Fruit fly (Drosophila melanogaster) whole organism, prepupa: ENCODE results near the gene CG10038.

Experiments
- Blimp-1 ChIP-seq: fragments of 200-800 bp; sonication (Bioruptor generic); optimal IDR thresholded peaks from 3 replicates; lab custom pipeline; 2017; ENCODE audit warnings: missing biosample characterization, missing genetic modification characterization, mild to moderate bottlenecking, moderate library complexity, missing genetic modification reagents
- CG10631 ChIP-seq: fragments of 200-800 bp; sonication (Bioruptor generic); optimal IDR thresholded peaks from 2 replicates; lab custom pipeline; 2016; ENCODE audit warnings: missing biosample characterization, missing genetic modification characterization
- CG10669 ChIP-seq: fragments of 200-800 bp; sonication (Bioruptor generic); optimal IDR thresholded peaks from 3 replicates; lab custom pipeline; 2018; ENCODE audit warnings: missing biosample characterization, mild to moderate bottlenecking, missing genetic modification characterization, moderate library complexity
- CG11294 ChIP-seq: fragments of 200-800 bp; sonication (Bioruptor generic); IDR thresholded peaks from 2 replicates; pipeline ENCODE4 v1.3.6; 2022; ENCODE audit warnings: missing biosample characterization, missing genetic modification characterization
- CG1621 ChIP-seq: fragments of 200-800 bp; sonication (Bioruptor generic); optimal IDR thresholded peaks from 3 replicates; lab custom pipeline; 2018; ENCODE audit warnings: missing biosample characterization, mild to moderate bottlenecking, missing genetic modification characterization
- CG34406 ChIP-seq: fragments of 200-800 bp; sonication (Bioruptor generic); optimal IDR thresholded peaks from 3 replicates; lab custom pipeline; 2016; ENCODE audit warnings: missing biosample characterization, missing genetic modification characterization
- CG3919 ChIP-seq: fragments of 200-800 bp; sonication (Bioruptor generic); optimal IDR thresholded peaks from 3 replicates; lab custom pipeline; 2016; ENCODE audit warnings: missing biosample characterization, missing genetic modification characterization
- CG7368 ChIP-seq: fragments of 200-800 bp; sonication (Bioruptor generic); optimal IDR thresholded peaks from 3 replicates; lab custom pipeline; 2016; ENCODE audit warnings: missing biosample characterization, missing genetic modification characterization
- CG8319 ChIP-seq: fragments of 200-800 bp; sonication (Bioruptor generic); optimal IDR thresholded peaks from 3 replicates; lab custom pipeline; 2016; ENCODE audit warnings: missing biosample characterization, missing genetic modification characterization
- Eip75B ChIP-seq: fragments of 200-800 bp; sonication (Bioruptor generic); optimal IDR thresholded peaks from 3 replicates; lab custom pipeline; 2016; ENCODE audit warnings: missing biosample characterization, missing genetic modification characterization
- Hr39 ChIP-seq: fragments of 200-800 bp; sonication (Bioruptor generic); optimal IDR thresholded peaks from 2 replicates; lab custom pipeline; 2016; ENCODE audit warnings: missing biosample characterization, missing genetic modification characterization
- Hr4 ChIP-seq: fragments of 200-800 bp; sonication (Bioruptor generic); optimal IDR thresholded peaks from 3 replicates; lab custom pipeline; 2016; ENCODE audit warnings: missing biosample characterization, missing genetic modification characterization
- OdsH ChIP-seq: fragments of 200-800 bp; sonication (Bioruptor generic); optimal IDR thresholded peaks from 3 replicates; lab custom pipeline; 2016; ENCODE audit warnings: missing biosample characterization, missing genetic modification characterization
- Smox ChIP-seq: fragments of 200-800 bp; sonication (Bioruptor generic); optimal IDR thresholded peaks from 3 replicates; lab custom pipeline; 2016; ENCODE audit warnings: missing biosample characterization, missing genetic modification characterization
- Sox102F ChIP-seq: fragments of 200-800 bp; sonication (Bioruptor generic); optimal IDR thresholded peaks from 2 replicates; lab custom pipeline; 2016; ENCODE audit warnings: missing biosample characterization, mild to moderate bottlenecking, missing genetic modification characterization
- Sox15 ChIP-seq: fragments of 200-800 bp; sonication (Bioruptor generic); optimal IDR thresholded peaks from 3 replicates; lab custom pipeline; 2016; ENCODE audit warnings: missing biosample characterization, missing genetic modification characterization
- achi ChIP-seq: fragments of 200-800 bp; sonication (Bioruptor generic); optimal IDR thresholded peaks from 3 replicates; lab custom pipeline; 2016; ENCODE audit warnings: missing biosample characterization, missing genetic modification characterization
- eg ChIP-seq: fragments of 200-800 bp; sonication (Bioruptor generic); IDR thresholded peaks from 3 replicates; pipeline ENCODE4 v1.3.6; 2022; ENCODE audit warnings: missing biosample characterization, missing genetic modification characterization
- esn ChIP-seq: fragments of 200-800 bp; sonication (Bioruptor generic); optimal IDR thresholded peaks from 2 replicates; lab custom pipeline; 2016; ENCODE audit warnings: missing biosample characterization, mild to moderate bottlenecking, missing genetic modification characterization, moderate library complexity
- fd59A ChIP-seq: fragments of 200-800 bp; sonication (Bioruptor generic); optimal IDR thresholded peaks from 2 replicates; lab custom pipeline; 2017; ENCODE audit warnings: missing biosample characterization, mild to moderate bottlenecking, missing genetic modification characterization, missing genetic modification reagents
- net ChIP-seq: fragments of 200-800 bp; sonication (Bioruptor generic); optimal IDR thresholded peaks from 3 replicates; lab custom pipeline; 2016; ENCODE audit warnings: missing biosample characterization, missing genetic modification characterization
- salr ChIP-seq, 2 experiments: fragments of 200-800 bp; sonication (Bioruptor generic); optimal IDR thresholded peaks; 3 replicates each; lab custom pipeline; 2016 to 2018; ENCODE audit warnings: missing biosample characterization in 2 of 2, missing genetic modification characterization in 2 of 2, mild to moderate bottlenecking in 1 of 2
- spab ChIP-seq: fragments of 200-800 bp; sonication (Bioruptor generic); optimal IDR thresholded peaks from 2 replicates; lab custom pipeline; 2017; ENCODE audit warnings: missing biosample characterization, mild to moderate bottlenecking, missing genetic modification characterization, missing genetic modification reagents
- ss ChIP-seq, 2 experiments: fragments of 200-800 bp; sonication (Bioruptor generic); optimal IDR thresholded peaks; 2 replicates in 1 of 2; 3 replicates in 1 of 2; lab custom pipeline; 2017 to 2018; ENCODE audit warnings: mild to moderate bottlenecking in 2 of 2, missing biosample characterization in 2 of 2, missing genetic modification characterization in 2 of 2, moderate library complexity in 1 of 2
- svp ChIP-seq: fragments of 200-800 bp; sonication (Bioruptor generic); peaks from one replicate; lab custom pipeline; 2016; ENCODE audit warnings: missing biosample characterization, missing genetic modification characterization
- topi ChIP-seq: fragments of 200-800 bp; sonication (Bioruptor generic); optimal IDR thresholded peaks from 3 replicates; lab custom pipeline; 2016; ENCODE audit warnings: missing biosample characterization, missing genetic modification characterization
- vri ChIP-seq: fragments of 200-800 bp; sonication (Bioruptor generic); optimal IDR thresholded peaks from 3 replicates; lab custom pipeline; 2016; ENCODE audit warnings: missing biosample characterization, mild to moderate bottlenecking, missing genetic modification characterization

CG10038 gene

DNA sequence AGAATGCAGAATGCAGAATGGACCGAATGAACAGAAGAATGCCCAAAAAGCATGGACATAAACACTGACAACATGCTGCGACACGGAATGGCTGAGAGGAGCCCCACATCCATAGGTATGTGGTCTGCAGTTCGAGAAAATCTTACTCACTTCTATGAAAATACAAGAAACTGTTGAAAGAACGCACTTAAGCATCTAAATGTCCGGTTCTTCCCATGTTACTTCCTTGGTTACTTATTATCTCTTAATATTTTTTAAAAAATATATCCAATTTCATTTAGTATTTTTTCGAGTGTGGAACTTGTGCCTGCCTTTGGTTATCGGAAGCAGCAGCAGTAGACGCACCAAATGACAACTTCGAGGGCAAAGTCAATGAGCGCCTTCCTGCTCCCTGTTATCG lies 36.2 kb downstream of the CG10038 start (continued):
- TF ChIP-seq Sox102F (GFP tag; lab: Kevin White, UChicago) (peak; percentile 81), salr (GFP tag; optimal IDR thresholded peaks at IDR 0.05; lab: Kevin White, UChicago) (peak; percentile 48 to 63), fd59A (GFP tag; lab: Kevin White, UChicago) (peak; percentile 57), CG7368 (GFP tag; lab: Kevin White, UChicago) (peak; percentile 8), topi (GFP tag; lab: Kevin White, UChicago) (peak; percentile 81), vri (peak; percentile 83), CG8319 (GFP tag; lab: Kevin White, UChicago) (peak; percentile 57), achi (GFP tag; lab: Kevin White, UChicago) (peak; percentile 79)

- TF ChIP-seq OdsH (GFP tag; lab: Kevin White, UChicago) = no peak
- no peak for TF ChIP-seq CG7368 (GFP tag; lab: Kevin White, UChicago)
- no peak for TF ChIP-seq CG11294 (GFP tag; lab: Robert Waterston, UW)
- no peak for TF ChIP-seq CG10631 (GFP tag; lab: Kevin White, UChicago)
- no peak for TF ChIP-seq Smox
- TF ChIP-seq CG8319 (GFP tag; lab: Kevin White, UChicago) = no peak
- no peak for TF ChIP-seq CG1621
- no peak for TF ChIP-seq Blimp-1 (GFP tag; lab: Kevin White, UChicago)
- TF ChIP-seq Eip75B (GFP tag; lab: Kevin White, UChicago) = no peak
- no peak for TF ChIP-seq eg (GFP tag; lab: Robert Waterston, UW)
- no peak for TF ChIP-seq net (GFP tag; lab: Kevin White, UChicago)
- no peak for TF ChIP-seq CG34406 (GFP tag; lab: Kevin White, UChicago)
- no peak for TF ChIP-seq CG10669 (GFP tag; lab: Kevin White, UChicago)
- no peak for TF ChIP-seq Hr39
- TF ChIP-seq Hr4 (GFP tag; lab: Kevin White, UChicago) = no peak
Measured at dm6 chr3R:12311053-12311452, 39.4 kb downstream of the CG10038 start, which contains the start of gene CG4066. Gene CG4066, plus strand, starts transcription at chr3R:12311353.

DNA sequence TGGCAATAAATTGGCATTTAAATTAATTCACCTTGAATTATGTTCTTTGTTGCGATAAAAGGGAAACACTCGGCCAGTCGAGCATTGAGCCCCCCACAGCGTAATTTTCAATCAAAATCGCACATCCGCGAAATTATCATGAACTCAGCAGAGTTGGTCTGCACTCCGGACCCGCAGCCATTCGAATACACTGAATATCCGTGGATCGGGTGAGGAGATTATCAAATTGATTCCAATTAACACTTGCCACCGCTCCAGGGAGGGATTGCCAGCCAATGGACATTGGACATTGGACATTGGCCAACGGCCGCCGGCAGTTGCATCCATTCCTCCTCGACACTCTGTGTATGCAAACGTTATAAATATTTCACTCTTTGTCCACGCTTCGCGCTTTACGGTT lies 42.9 kb downstream of the CG10038 start:
- TF ChIP-seq Sox15 (GFP tag; lab: Kevin White, UChicago) = no peak
- TF ChIP-seq svp (GFP tag; lab: Kevin White, UChicago) = peak; percentile 91
- no peak for TF ChIP-seq spab (GFP tag; lab: Kevin White, UChicago)

- TF ChIP-seq svp (GFP tag; lab: Kevin White, UChicago) (peak; percentile 76), ss (GFP tag; optimal IDR thresholded peaks at IDR 0.05; lab: Kevin White, UChicago) (no peak)
Measured at dm6 chr3R:12302915-12303314, 47.5 kb downstream of the CG10038 start.

DNA sequence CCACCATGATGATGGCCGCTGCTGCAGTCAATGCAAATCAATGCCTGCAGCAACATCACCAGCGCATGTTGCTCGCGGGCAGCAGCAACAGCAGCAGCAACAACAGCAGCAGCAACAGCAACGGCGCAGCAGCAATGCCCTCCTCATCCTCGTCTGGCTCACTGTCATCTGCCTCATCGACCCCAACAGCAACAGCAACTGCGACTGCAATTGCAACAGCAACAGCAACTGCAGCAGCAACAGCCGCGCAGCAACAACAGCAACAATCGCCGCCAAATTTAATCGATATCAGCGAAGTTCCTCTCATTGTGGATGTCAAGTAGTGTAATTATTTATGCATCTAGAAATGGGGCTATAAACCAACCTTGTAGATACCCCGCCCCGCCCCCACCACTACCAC lies 48.9 kb downstream of the CG10038 start:
- TF ChIP-seq eg (GFP tag; lab: Robert Waterston, UW) (0 out of 3 replicates have a peak, but pooled peaks have one; percentile 4), svp (GFP tag; lab: Kevin White, UChicago) (peak; percentile 66), CG3919 (GFP tag; lab: Kevin White, UChicago) (peak; percentile 7), esn (GFP tag; lab: Kevin White, UChicago) (no peak)
